Fruit fly (Drosophila melanogaster) ovary, adult (tissue): ENCODE measurements around the gene CG14949.

ENCODE experiments used
- CG17801 ChIP-seq: fragments of 200-800 bp; optimal IDR thresholded peaks from 2 replicates; lab custom pipeline; 2019; ENCODE audit warnings: missing biosample characterization, mild to moderate bottlenecking, missing genetic modification characterization, moderate library complexity; ENCODE audit not compliant: partially characterized antibody

CG14949 gene

dm6 chr3L:2599214-2599730, 44.0 kb downstream of the CG14949 start, which contains the start of the genes CG16985 and CG12182:
Gene CG16985, plus strand, starts transcription at chr3L:2599297.
Gene CG12182, minus strand, starts transcription at chr3L:2599579.
- peak; percentile 15 for TF ChIP-seq CG17801 (GFP tag; lab: Kevin White, UChicago)

- no peak for TF ChIP-seq CG17801 (GFP tag; lab: Kevin White, UChicago)
These were observed 47.7 kb downstream of the CG14949 start, which contains the start of gene CG16984 for dm6 chr3L:2595481-2595880. Gene CG16984, plus strand, starts transcription at chr3L:2595781.
